Fruit fly (Drosophila melanogaster): ENCODE data around the gene CG7083.
A peak's percentile ranks its signal among the peaks of the same experiment; 100 is the strongest.

CG7083 gene

DNA sequence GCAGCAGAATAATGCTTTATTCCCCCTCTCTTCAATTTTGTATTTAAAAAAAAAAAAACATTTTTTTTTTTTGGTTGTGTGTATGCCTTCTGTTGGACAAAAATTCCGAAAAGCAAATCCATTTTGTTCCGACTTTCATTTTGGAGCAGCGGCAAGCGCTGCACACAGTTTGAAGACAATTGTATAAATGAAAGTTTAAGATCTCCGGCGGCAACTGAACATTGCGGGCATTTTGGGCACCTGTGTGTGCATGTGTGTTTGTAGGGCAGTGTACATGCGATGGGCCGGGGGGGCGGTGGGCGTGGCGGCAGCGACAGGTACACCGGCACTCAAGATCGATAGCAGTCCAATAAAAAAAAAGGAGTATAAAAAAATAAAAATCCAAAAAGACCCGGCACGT is 28.9 kb downstream of the CG7083 start:
- TF ChIP-seq Dif (GFP tag; optimal IDR thresholded peaks at IDR 0.05; ENCODE audit: partially characterized antibody) (no peak), Sp1 (GFP tag; optimal IDR thresholded peaks at IDR 0.05) (peak; percentile 7)

DNA sequence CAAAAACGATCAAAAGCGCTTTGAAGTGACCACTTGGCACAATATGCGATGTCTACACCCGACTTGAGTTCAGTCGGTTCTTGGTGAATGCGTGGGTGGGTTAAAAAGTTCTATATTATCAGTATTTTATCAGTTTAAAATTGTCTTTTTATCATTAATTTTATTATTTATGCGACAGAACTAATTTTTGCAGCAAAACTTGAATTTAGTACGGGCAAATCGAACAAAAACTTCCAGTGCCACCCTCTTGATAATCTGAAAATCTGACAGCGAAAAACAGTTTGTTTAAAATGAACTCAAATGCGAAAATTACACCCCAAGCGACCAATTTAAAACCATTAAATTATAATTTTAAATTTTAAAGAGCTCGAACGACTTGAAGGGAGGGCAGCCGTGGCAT is 30.3 kb downstream of the CG7083 start:
- TF ChIP-seq ey (GFP tag; optimal IDR thresholded peaks at IDR 0.05) (peak; percentile 50), Vsx2 (GFP tag; optimal IDR thresholded peaks at IDR 0.05; ENCODE audit: partially characterized antibody) (no peak), brk (GFP tag; optimal IDR thresholded peaks at IDR 0.05) (no peak), dsf (GFP tag; optimal IDR thresholded peaks at IDR 0.05; ENCODE audit: borderline replicate concordance) (no peak), jim (GFP tag; optimal IDR thresholded peaks at IDR 0.05) (no peak), usp (GFP tag; optimal IDR thresholded peaks at IDR 0.05) (no peak), psq (GFP tag; optimal IDR thresholded peaks at IDR 0.05) (peak; percentile 51), br (GFP tag; optimal IDR thresholded peaks at IDR 0.05) (peak; percentile 49), N (GFP tag; optimal IDR thresholded peaks at IDR 0.05) (no peak), Myc (optimal IDR thresholded peaks at IDR 0.05) (no peak), foxo (GFP tag; optimal IDR thresholded peaks at IDR 0.05) (peak in 1 of 2 experiments; percentile 53), fru (GFP tag; optimal IDR thresholded peaks at IDR 0.05) (peak; percentile 54), h (GFP tag; optimal IDR thresholded peaks at IDR 0.05) (peak; percentile 73), GATAd (GFP tag; optimal IDR thresholded peaks at IDR 0.05) (no peak), Sp1 (GFP tag; optimal IDR thresholded peaks at IDR 0.05) (peak; percentile 78), Dfd (GFP tag; optimal IDR thresholded peaks at IDR 0.05) (no peak), sage (GFP tag; optimal IDR thresholded peaks at IDR 0.05) (peak; percentile 46), CG9705 (GFP tag; optimal IDR thresholded peaks at IDR 0.05) (peak; percentile 52), OdsH (GFP tag; optimal IDR thresholded peaks at IDR 0.05) (peak; percentile 45), Hr78 (GFP tag; optimal IDR thresholded peaks at IDR 0.05) (no peak), dl (GFP tag; optimal IDR thresholded peaks at IDR 0.05; ENCODE audit: insufficient read depth in 1 of 2, partially characterized antibody in 2 of 2) (no peak), Hnf4 (GFP tag; optimal IDR thresholded peaks at IDR 0.05) (peak; percentile 5), dmrt93B (GFP tag; optimal IDR thresholded peaks at IDR 0.05) (peak; percentile 23), woc (GFP tag; optimal IDR thresholded peaks at IDR 0.05) (peak; percentile 53), rgr (GFP tag; optimal IDR thresholded peaks at IDR 0.05) (peak; percentile 59), Abd-B (GFP tag; optimal IDR thresholded peaks at IDR 0.05) (no peak), HLH106 (tag; optimal IDR thresholded peaks at IDR 0.05) (peak; percentile 77), CG32264 (GFP tag; optimal IDR thresholded peaks at IDR 0.05) (peak; percentile 44), Mio (GFP tag; optimal IDR thresholded peaks at IDR 0.05) (no peak), Dif (GFP tag; optimal IDR thresholded peaks at IDR 0.05; ENCODE audit: partially characterized antibody) (no peak), Rel (GFP tag; optimal IDR thresholded peaks at IDR 0.05) (no peak), Rel (tag; optimal IDR thresholded peaks at IDR 0.05) (peak; percentile 37), CrebA (GFP tag; optimal IDR thresholded peaks at IDR 0.05; ENCODE audit: borderline replicate concordance) (peak; percentile 20)

DNA sequence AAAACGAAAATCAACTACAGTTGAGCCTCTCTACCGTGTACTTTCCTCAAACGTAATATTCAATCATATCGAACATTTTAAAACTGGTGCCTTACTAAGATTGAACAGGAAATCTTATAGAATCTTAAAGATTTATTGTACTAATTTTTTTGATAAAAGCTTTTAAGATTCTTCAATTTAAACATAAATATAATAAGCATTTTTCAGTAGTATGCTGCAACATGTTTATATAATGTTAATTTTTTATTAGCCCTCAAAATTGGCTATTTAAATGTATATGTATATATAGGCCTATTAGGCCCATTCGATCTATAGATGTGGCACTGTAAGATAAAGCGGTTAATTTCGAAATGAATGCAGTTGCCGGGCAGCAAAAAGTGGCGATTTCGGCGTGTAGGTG is 31.0 kb downstream of the CG7083 start:
- TF ChIP-seq N (GFP tag; optimal IDR thresholded peaks at IDR 0.05) (no peak), ey (GFP tag; optimal IDR thresholded peaks at IDR 0.05) (no peak), CG32264 (GFP tag; optimal IDR thresholded peaks at IDR 0.05) (no peak), OdsH (GFP tag; optimal IDR thresholded peaks at IDR 0.05) (no peak), HLH106 (tag; optimal IDR thresholded peaks at IDR 0.05) (no peak), foxo (GFP tag; optimal IDR thresholded peaks at IDR 0.05) (no peak), woc (GFP tag; optimal IDR thresholded peaks at IDR 0.05) (no peak), jim (GFP tag; optimal IDR thresholded peaks at IDR 0.05) (no peak), Sp1 (GFP tag; optimal IDR thresholded peaks at IDR 0.05) (no peak), sv (GFP tag; optimal IDR thresholded peaks at IDR 0.05) (no peak), Hnf4 (GFP tag; optimal IDR thresholded peaks at IDR 0.05) (no peak), Vsx2 (GFP tag; optimal IDR thresholded peaks at IDR 0.05; ENCODE audit: partially characterized antibody) (no peak), Dfd (GFP tag; optimal IDR thresholded peaks at IDR 0.05) (no peak), fru (GFP tag; optimal IDR thresholded peaks at IDR 0.05) (no peak)

DNA sequence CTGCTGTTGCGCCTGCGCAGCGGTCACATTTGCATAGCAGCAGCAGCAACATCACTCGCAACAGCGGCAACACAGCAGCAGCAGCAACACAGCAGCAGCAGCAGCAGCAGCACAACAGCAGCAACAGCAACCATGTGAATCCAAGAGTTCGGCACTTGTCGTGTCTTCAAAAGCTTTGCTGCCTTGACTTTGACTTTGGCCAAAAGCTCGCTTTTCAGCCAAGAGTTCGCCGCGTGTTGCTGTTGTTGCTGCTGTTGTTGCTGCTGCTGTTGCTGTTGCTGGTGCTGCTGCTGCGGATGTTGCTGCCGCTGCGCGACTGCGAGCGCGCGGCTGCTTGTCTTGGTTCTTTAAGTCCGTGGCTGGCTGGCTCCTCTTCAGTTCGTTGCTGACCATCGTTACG is 31.4 kb downstream of the CG7083 start, which contains the start of gene ImpE1:
Gene ImpE1, plus strand, starts transcription at position 371 of the 400 bp plus-strand sequence.
- TF ChIP-seq Hr83 (GFP tag; optimal IDR thresholded peaks at IDR 0.05; ENCODE audit: poor library complexity, severe bottlenecking) (no peak), Dfd (GFP tag; optimal IDR thresholded peaks at IDR 0.05) (peak; percentile 76)
